Fruit fly (Drosophila melanogaster) whole organism, adult: ENCODE measurements around the gene Vta1.

Source experiments
- CG11617 ChIP-seq: fragments of 200-800 bp; sonication (Bioruptor generic); optimal IDR thresholded peaks from 2 replicates; lab custom pipeline; 2017; ENCODE audit warnings: mild to moderate bottlenecking, missing biosample characterization, missing genetic modification reagents, missing genetic modification characterization
- CG12768 ChIP-seq: fragments of 200-800 bp; sonication (Bioruptor generic); optimal IDR thresholded peaks from 2 replicates; lab custom pipeline; 2017; ENCODE audit warnings: missing biosample characterization, missing genetic modification characterization, mild to moderate bottlenecking, moderate library complexity, missing genetic modification reagents
- CG14711 ChIP-seq: fragments of 200-800 bp; sonication (Bioruptor generic); optimal IDR thresholded peaks from 2 replicates; lab custom pipeline; 2018; ENCODE audit warnings: missing biosample characterization, mild to moderate bottlenecking, missing genetic modification characterization, moderate library complexity
- CG1620 ChIP-seq: fragments of 200-800 bp; sonication (Bioruptor generic); optimal IDR thresholded peaks from 2 replicates; lab custom pipeline; 2016; ENCODE audit warnings: missing biosample characterization, missing genetic modification characterization
- CG7045 ChIP-seq: fragments of 200-800 bp; sonication (Bioruptor generic); optimal IDR thresholded peaks from 2 replicates; lab custom pipeline; 2017; ENCODE audit warnings: missing biosample characterization, mild to moderate bottlenecking, missing genetic modification characterization
- Clk ChIP-seq: fragments of 200-800 bp; sonication (Bioruptor generic); optimal IDR thresholded peaks from 2 replicates; lab custom pipeline; 2017; ENCODE audit warnings: missing biosample characterization, missing genetic modification characterization
- cic ChIP-seq: fragments of 200-800 bp; sonication (Bioruptor generic); optimal IDR thresholded peaks from 2 replicates; lab custom pipeline; 2017; ENCODE audit warnings: missing biosample characterization, mild to moderate bottlenecking, missing genetic modification characterization, moderate library complexity
- kay ChIP-seq: fragments of 200-800 bp; sonication (Bioruptor generic); peaks from one replicate; lab custom pipeline; 2016; ENCODE audit warnings: missing biosample characterization, missing genetic modification characterization, borderline replicate concordance

dm6 chr3L:1663531-1663930 lies 10.8 kb upstream of the Vta1 start:
- TF ChIP-seq Clk (GFP tag; lab: Kevin White, UChicago) (no peak), CG7045 (GFP tag; lab: Kevin White, UChicago) (no peak), CG12768 (GFP tag; lab: Kevin White, UChicago) (no peak), CG14711 (no peak), cic (no peak), CG11617 (GFP tag; lab: Kevin White, UChicago) (no peak), kay (GFP tag; lab: Kevin White, UChicago) (no peak), CG1620 (GFP tag; lab: Kevin White, UChicago) (no peak)
